Fruit fly (Drosophila melanogaster): ENCODE results near the gene Ugt303B3.

DNA sequence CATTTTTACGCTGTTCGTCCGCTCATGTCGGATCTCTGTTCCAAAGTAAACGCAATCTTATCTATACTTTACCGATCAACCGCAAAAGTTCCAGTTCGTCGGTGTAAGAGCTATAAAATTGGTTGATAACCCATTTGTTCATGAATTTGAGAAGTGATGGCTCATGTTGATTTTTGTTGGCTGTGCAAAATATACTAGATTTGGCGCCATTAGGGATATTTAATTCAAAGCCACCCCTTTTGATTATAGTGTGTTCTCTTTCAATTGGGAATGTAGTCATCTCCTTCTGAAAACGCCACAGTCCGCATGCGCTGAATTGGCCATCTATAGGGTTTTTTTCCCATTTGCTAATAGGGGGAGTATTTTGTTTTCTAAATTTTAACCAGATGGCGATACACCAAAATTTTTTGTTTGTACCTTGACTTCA is 4.2 kb upstream of the Ugt303B3 start, which contains the start of gene Ugt303B2:
- TF ChIP-seq psq (optimal IDR thresholded peaks at IDR 0.05): no peak
- no peak for TF ChIP-seq Sin3A (optimal IDR thresholded peaks at IDR 0.05)
- TF ChIP-seq insv (optimal IDR thresholded peaks at IDR 0.05): no peak

Measured in Kc167 (cell line).